Fruit fly (Drosophila melanogaster): Measurements from ENCODE around the gene spz5.

dm6 chr3L:2848940-2849339 is 43.0 kb downstream of the spz5 start:
- no peak for TF ChIP-seq h (optimal IDR thresholded peaks at IDR 0.05)
- no peak for TF ChIP-seq psq (optimal IDR thresholded peaks at IDR 0.05)
- no peak for TF ChIP-seq Myc (optimal IDR thresholded peaks at IDR 0.05)
- no peak for TF ChIP-seq ttk (optimal IDR thresholded peaks at IDR 0.05)
